Fruit fly (Drosophila melanogaster): ENCODE data around the gene CG6296.

CG6296 gene

DNA sequence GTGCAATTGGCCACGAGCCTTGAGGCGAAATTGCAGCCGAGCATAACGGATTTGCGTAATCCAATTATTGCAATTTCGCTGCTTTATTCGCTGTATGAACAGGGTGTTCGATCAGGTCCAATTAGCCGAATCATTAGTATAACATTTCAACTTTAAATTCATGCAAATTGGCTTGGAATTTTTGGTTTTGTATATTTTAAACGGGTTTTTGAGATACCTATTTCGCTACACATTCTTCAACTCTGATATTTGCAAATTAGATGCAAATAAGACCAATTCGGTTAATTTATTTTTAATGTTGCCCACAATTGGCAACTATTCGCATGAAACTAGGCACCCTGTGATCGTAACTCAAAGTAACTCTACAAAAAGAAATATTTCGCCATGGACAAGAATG, 51.8 kb downstream of the CG6296 start (continued):
- peak; percentile 89 for TF ChIP-seq CG6276 (GFP tag; optimal IDR thresholded peaks at IDR 0.05)
- TF ChIP-seq CG9139 (GFP tag; optimal IDR thresholded peaks at IDR 0.05), result peak; percentile 28
- peak; percentile 94 for TF ChIP-seq CG1621 (tag; optimal IDR thresholded peaks at IDR 0.05)
- TF ChIP-seq Gug (GFP tag; IDR thresholded peaks at IDR 0.05), result peak; percentile 87
- TF ChIP-seq achi (GFP tag; optimal IDR thresholded peaks at IDR 0.05), result peak; percentile 87
- no peak for TF ChIP-seq Eip93F (GFP tag; optimal IDR thresholded peaks at IDR 0.05)
- TF ChIP-seq spab (GFP tag; optimal IDR thresholded peaks at IDR 0.05), result peak; percentile 77
- peak; percentile 83 for TF ChIP-seq Eip75B (GFP tag; optimal IDR thresholded peaks at IDR 0.05)

Data from whole organism, prepupa.